Worm (Caenorhabditis elegans): Measurements from ENCODE around the gene Y57G11B.3.

Y57G11B.3 gene

ce11 chrIV:14608605-14609004, 34.4 kb upstream of the Y57G11B.3 start:
- TF ChIP-seq snpc-4 (GFP tag; optimal IDR thresholded peaks at IDR 0.05): no peak
- peak in 1 of 4 experiments; percentile 55 for TF ChIP-seq snpc-4 (tag; optimal IDR thresholded peaks at IDR 0.05)
- TF ChIP-seq madf-6 (GFP tag; IDR thresholded peaks at IDR 0.05): no peak

ce11 chrIV:14606469-14606868, 32.3 kb upstream of the Y57G11B.3 start:
- TF ChIP-seq madf-6 (GFP tag; IDR thresholded peaks at IDR 0.05) (no peak), egrh-3 (GFP tag; IDR thresholded peaks at IDR 0.05) (no peak), ceh-40 (GFP tag; IDR thresholded peaks at IDR 0.05) (no peak), egl-18 (GFP tag; IDR thresholded peaks at IDR 0.05) (no peak), C06A6.2 (GFP tag; conservative IDR thresholded peaks at IDR 0.05) (no peak), K12H6.12 (tag; optimal IDR thresholded peaks at IDR 0.05) (no peak), lin-35 (GFP tag; optimal IDR thresholded peaks at IDR 0.05) (no peak), dpl-1 (GFP tag; optimal IDR thresholded peaks at IDR 0.05) (no peak)

- TF ChIP-seq tlf-1 (GFP tag; optimal IDR thresholded peaks at IDR 0.05) (no peak), fkh-3 (tag; optimal IDR thresholded peaks at IDR 0.05) (no peak), F10E7.11 (tag; optimal IDR thresholded peaks at IDR 0.05) (no peak), tbp1 (GFP tag; optimal IDR thresholded peaks at IDR 0.05) (no peak), F37B4.10 (GFP tag; IDR thresholded peaks at IDR 0.05) (no peak), hsf-1 (GFP tag; IDR thresholded peaks at IDR 0.05) (no peak), aptf-3 (GFP tag; IDR thresholded peaks at IDR 0.05) (no peak), K11D2.4 (GFP tag; IDR thresholded peaks at IDR 0.05) (no peak)
Observed at ce11 chrIV:14605143-14605542, 31.0 kb upstream of the Y57G11B.3 start.

ce11 chrIV:14603022-14603421, 28.8 kb upstream of the Y57G11B.3 start:
- TF ChIP-seq pbrm-1 (GFP tag; IDR thresholded peaks at IDR 0.05) (no peak), nhr-80 (tag; optimal IDR thresholded peaks at IDR 0.05) (no peak), nhr-179 (tag; optimal IDR thresholded peaks at IDR 0.05) (no peak), ama-1 (optimal IDR thresholded peaks at IDR 0.05) (no peak), ama-1 (GFP tag; optimal IDR thresholded peaks at IDR 0.05) (no peak), lin-26 (GFP tag; IDR thresholded peaks at IDR 0.05) (no peak), egl-18 (GFP tag; IDR thresholded peaks at IDR 0.05) (no peak), madf-10 (tag; optimal IDR thresholded peaks at IDR 0.05) (no peak), dpl-1 (GFP tag; optimal IDR thresholded peaks at IDR 0.05) (no peak), lsl-1 (GFP tag; optimal IDR thresholded peaks at IDR 0.05) (no peak), rpc-1 (optimal IDR thresholded peaks at IDR 0.05) (no peak), rpc-1 (tag; optimal IDR thresholded peaks at IDR 0.05) (no peak), aptf-3 (GFP tag; IDR thresholded peaks at IDR 0.05) (no peak), ceh-40 (GFP tag; IDR thresholded peaks at IDR 0.05) (no peak), ZK185.1 (tag; optimal IDR thresholded peaks at IDR 0.05; ENCODE audit: poor library complexity, severe bottlenecking) (no peak), F22D6.2 (tag; optimal IDR thresholded peaks at IDR 0.05) (no peak), lir-1 (GFP tag; conservative IDR thresholded peaks at IDR 0.05) (no peak), lin-54 (GFP tag; optimal IDR thresholded peaks at IDR 0.05) (no peak)

- TF ChIP-seq attf-6 (GFP tag; IDR thresholded peaks at IDR 0.05): 0 out of 2 replicates have a peak, but pooled peaks have one; percentile 14
- no peak for TF ChIP-seq F57C9.4 (tag; optimal IDR thresholded peaks at IDR 0.05)
Observed at ce11 chrIV:14599321-14599720, 25.1 kb upstream of the Y57G11B.3 start.
